Worm (Caenorhabditis elegans) whole organism, L4 larva: ENCODE results near the gene gpx-6.

Source experiments
- aly-2 ChIP-seq: sonication (generic microtip); optimal IDR thresholded peaks from 2 replicates; lab custom pipeline; 2018; ENCODE audit warnings: missing biosample characterization, missing genetic modification characterization
- ceh-44 ChIP-seq: fragments of 200-800 bp; sonication (Bioruptor generic); IDR thresholded peaks from 2 replicates; pipeline ENCODE4 v1.3.6; 2022; ENCODE audit warnings: missing genetic modification reagents, missing genetic modification characterization, missing compliant biosample characterization
- lin-1 ChIP-seq: fragments of 200-800 bp; sonication (Bioruptor generic); IDR thresholded peaks from 2 replicates; pipeline ENCODE4 v1.3.6; 2022; ENCODE audit warnings: missing genetic modification reagents, missing genetic modification characterization, missing compliant biosample characterization
- nhr-11 ChIP-seq: fragments of 150-350 bp; optimal IDR thresholded peaks from 2 replicates; lab custom pipeline; 2014; ENCODE audit warnings: missing biosample characterization, missing genetic modification characterization
- pqm-1 ChIP-seq: sonication (generic microtip); optimal IDR thresholded peaks from 2 replicates; lab custom pipeline; 2017; ENCODE audit warnings: missing biosample characterization, missing genetic modification characterization
- zfp-2 ChIP-seq: sonication (generic microtip); optimal IDR thresholded peaks from 2 replicates; lab custom pipeline; 2016; ENCODE audit warnings: mild to moderate bottlenecking, missing genetic modification characterization, missing compliant biosample characterization

DNA sequence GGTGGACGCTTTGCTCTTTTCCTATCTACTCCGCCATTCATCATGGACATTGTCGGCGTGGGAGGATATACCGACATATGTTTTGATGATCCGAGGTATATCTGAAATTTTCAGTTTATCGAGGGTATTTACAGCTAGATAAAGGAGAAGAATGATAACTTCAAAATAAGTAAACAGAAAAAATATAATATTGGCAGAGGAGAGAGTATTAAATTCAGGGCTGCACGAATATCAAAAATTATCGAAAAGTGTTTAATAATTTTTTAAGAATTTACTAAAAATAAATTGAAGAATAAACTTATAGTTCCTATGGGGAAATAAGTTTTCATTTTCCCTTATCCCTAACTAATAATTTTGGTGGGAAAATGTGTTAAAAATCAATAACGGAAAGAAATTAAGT is 23.2 kb upstream of the gpx-6 start, which contains the start of gene wsp-1:
- no peak for TF ChIP-seq ceh-44 (GFP tag; lab: Robert Waterston, UW)
- TF ChIP-seq lin-1 = no peak
- no peak for TF ChIP-seq pqm-1 (tag; lab: Kevin White, UChicago)
- TF ChIP-seq aly-2 (tag; lab: Kevin White, UChicago) = no peak
- no peak for TF ChIP-seq nhr-11 (tag; lab: Kevin White, UChicago)
- TF ChIP-seq zfp-2 (tag; lab: Kevin White, UChicago) = no peak
